Worm (Caenorhabditis elegans): ENCODE results near the gene C27D6.1.

The C27D6.1 gene

DNA sequence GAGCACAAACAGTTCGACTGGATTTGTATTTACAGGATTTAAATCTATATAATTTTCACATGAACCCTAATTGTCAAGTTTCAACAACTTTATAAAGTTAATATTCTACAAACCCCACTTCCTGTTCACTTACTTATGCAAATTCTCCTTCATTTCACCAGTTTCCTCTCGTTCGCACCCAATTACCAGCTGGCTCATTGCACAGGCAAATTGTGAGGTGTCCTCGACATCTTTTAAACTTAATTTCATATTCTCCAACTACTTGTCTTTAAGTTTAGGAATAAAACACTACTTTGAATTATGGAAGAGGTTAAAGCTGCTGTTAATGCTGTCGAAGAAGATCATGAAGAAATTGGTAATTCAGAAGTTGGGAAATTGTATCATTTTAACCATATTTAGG, at the start of gene C27D6.1:
TSS of gene C27D6.1 (plus strand) at position 301 of the 400 bp plus-strand sequence.
- TF ChIP-seq ref-1 (GFP tag; conservative IDR thresholded peaks at IDR 0.05) = no peak
- no peak for TF ChIP-seq med-1 (GFP tag; optimal IDR thresholded peaks at IDR 0.05; ENCODE audit: insufficient read depth)
- TF ChIP-seq flt-1 (GFP tag; IDR thresholded peaks at IDR 0.05) = no peak
- TF ChIP-seq cog-1 (tag; optimal IDR thresholded peaks at IDR 0.05) = no peak
- no peak for TF ChIP-seq ztf-29 (GFP tag; IDR thresholded peaks at IDR 0.05)
- no peak for TF ChIP-seq klf-2 (GFP tag; conservative IDR thresholded peaks at IDR 0.05)
- TF ChIP-seq T22C8.4 (GFP tag; IDR thresholded peaks at IDR 0.05) = no peak
- no peak for TF ChIP-seq ztf-23 (GFP tag; IDR thresholded peaks at IDR 0.05)

DNA sequence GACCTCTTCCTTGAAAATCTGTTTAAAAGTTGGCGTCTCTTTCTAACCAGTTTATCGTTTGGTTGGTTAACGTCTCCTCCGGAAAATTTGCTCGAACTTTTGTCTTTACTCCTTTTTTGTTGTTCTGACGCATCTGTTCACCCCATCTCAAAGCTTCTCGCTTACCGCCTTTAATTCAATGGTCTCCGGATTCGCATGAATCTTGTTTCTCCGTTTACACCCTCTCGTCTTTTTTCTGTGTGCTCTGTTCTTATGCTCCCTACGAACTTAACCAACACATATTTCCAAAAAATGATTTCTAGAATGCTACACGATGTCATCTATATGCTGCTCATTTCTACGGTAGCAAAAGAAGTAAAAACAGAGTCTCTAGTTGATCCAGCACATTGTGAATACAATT, 42.5 kb upstream of the C27D6.1 start, which contains the start of gene lgc-56:
TSS of gene lgc-56 (plus strand) at position 301 of the 400 bp plus-strand sequence.
- no peak for TF ChIP-seq flt-1 (GFP tag; IDR thresholded peaks at IDR 0.05)
- TF ChIP-seq med-1 (GFP tag; optimal IDR thresholded peaks at IDR 0.05; ENCODE audit: insufficient read depth) = no peak
- TF ChIP-seq ref-1 (GFP tag; conservative IDR thresholded peaks at IDR 0.05) = no peak
- no peak for TF ChIP-seq cog-1 (tag; optimal IDR thresholded peaks at IDR 0.05)
- TF ChIP-seq T22C8.4 (GFP tag; IDR thresholded peaks at IDR 0.05) = no peak
- no peak for TF ChIP-seq ztf-29 (GFP tag; IDR thresholded peaks at IDR 0.05)
- TF ChIP-seq tab-1 (GFP tag; IDR thresholded peaks at IDR 0.05) = no peak
- TF ChIP-seq klf-2 (GFP tag; conservative IDR thresholded peaks at IDR 0.05) = no peak

DNA sequence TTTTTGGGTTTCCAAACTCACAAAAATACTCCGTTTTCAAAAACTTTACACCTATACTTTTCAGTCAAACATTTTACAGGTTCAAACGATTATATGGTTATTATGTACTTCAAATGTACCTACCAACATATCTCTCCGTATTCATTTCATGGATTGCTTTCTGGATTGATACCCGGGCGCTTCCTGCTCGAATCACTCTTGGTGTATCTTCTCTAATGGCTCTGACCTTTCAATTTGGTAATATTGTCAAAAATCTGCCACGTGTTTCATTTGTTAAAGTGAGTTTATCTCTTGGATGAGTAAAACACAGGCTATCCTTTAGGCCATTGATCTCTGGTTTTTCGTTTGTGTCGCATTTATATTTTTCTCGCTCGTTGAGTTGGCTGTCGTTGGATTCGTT, 40.8 kb upstream of the C27D6.1 start:
- TF ChIP-seq ztf-23 (GFP tag; IDR thresholded peaks at IDR 0.05) = no peak
- TF ChIP-seq ref-1 (GFP tag; conservative IDR thresholded peaks at IDR 0.05) = no peak
- no peak for TF ChIP-seq ztf-29 (GFP tag; IDR thresholded peaks at IDR 0.05)
- TF ChIP-seq tab-1 (GFP tag; IDR thresholded peaks at IDR 0.05) = no peak
- no peak for TF ChIP-seq med-1 (GFP tag; optimal IDR thresholded peaks at IDR 0.05; ENCODE audit: insufficient read depth)
- no peak for TF ChIP-seq flt-1 (GFP tag; IDR thresholded peaks at IDR 0.05)
- TF ChIP-seq T22C8.4 (GFP tag; IDR thresholded peaks at IDR 0.05) = no peak
- TF ChIP-seq cog-1 (tag; optimal IDR thresholded peaks at IDR 0.05) = no peak
- TF ChIP-seq klf-2 (GFP tag; conservative IDR thresholded peaks at IDR 0.05) = no peak

DNA sequence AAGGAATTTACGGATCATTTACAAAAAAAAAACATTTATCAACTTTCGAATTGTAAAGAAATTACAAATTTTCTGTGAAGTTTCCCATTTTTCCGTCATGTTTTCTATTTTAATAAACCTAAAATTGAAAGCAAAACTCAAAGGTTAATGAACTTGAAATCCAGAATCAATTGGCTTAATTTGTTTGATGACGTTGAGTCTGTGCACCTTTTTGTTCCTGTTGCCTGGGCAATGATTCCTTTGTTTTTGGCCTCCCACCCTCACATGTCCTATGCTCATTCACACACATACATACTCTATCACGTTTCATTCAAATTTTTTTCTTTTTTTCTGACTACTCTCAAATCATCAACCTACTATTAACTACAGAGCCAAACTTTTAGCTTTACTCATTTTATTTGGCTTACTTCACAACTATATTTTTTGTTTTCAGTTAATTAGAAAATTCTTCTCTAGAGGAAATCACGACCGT, 36.2 kb upstream of the C27D6.1 start, which contains the start of gene F58A6.2:
TSS of gene F58A6.2 (plus strand) at position 422 of the 472 bp plus-strand sequence.
- TF ChIP-seq med-1 (GFP tag; optimal IDR thresholded peaks at IDR 0.05; ENCODE audit: insufficient read depth) = no peak
- TF ChIP-seq cog-1 (tag; optimal IDR thresholded peaks at IDR 0.05) = no peak
- no peak for TF ChIP-seq tab-1 (GFP tag; IDR thresholded peaks at IDR 0.05)
- TF ChIP-seq ztf-23 (GFP tag; IDR thresholded peaks at IDR 0.05) = no peak
- TF ChIP-seq flt-1 (GFP tag; IDR thresholded peaks at IDR 0.05) = no peak
- TF ChIP-seq T22C8.4 (GFP tag; IDR thresholded peaks at IDR 0.05) = no peak

DNA sequence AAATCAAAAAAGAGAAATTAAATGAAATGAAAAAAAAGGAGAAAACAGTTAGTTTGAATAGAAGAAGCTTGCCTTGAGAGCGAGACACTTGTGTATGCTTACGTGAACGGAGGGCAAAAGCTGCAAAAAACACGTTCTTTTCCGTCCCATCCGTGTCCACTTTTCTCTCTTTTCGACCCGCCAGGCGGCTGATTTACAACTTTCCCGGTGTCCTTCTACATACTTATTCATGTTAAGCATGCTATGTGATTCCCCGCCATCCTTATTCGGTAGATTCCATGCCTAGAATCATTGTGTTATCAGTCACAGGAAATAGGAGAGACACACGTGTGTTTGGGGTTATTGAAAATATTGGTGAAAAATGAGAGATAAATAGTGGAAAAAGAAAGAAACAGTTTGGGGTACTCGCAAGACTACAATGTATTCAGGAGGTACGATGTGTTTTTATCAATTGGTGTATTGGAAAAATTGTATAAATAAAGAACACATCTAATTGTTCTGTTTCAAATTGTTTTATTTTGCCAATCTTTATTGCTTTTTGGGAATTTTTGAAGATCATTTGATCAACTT, 30.5 kb upstream of the C27D6.1 start, which contains the start of gene nas-29:
TSS of gene nas-29 (minus strand) at position 92 of the 570 bp plus-strand sequence.
- TF ChIP-seq med-1 (GFP tag; optimal IDR thresholded peaks at IDR 0.05; ENCODE audit: insufficient read depth) (no peak), klf-2 (GFP tag; conservative IDR thresholded peaks at IDR 0.05) (no peak), flt-1 (GFP tag; IDR thresholded peaks at IDR 0.05) (no peak), ztf-29 (GFP tag; IDR thresholded peaks at IDR 0.05) (no peak), T22C8.4 (GFP tag; IDR thresholded peaks at IDR 0.05) (no peak), ref-1 (GFP tag; conservative IDR thresholded peaks at IDR 0.05) (no peak), ztf-23 (GFP tag; IDR thresholded peaks at IDR 0.05) (no peak), cog-1 (tag; optimal IDR thresholded peaks at IDR 0.05) (no peak), tab-1 (GFP tag; IDR thresholded peaks at IDR 0.05) (no peak)

DNA sequence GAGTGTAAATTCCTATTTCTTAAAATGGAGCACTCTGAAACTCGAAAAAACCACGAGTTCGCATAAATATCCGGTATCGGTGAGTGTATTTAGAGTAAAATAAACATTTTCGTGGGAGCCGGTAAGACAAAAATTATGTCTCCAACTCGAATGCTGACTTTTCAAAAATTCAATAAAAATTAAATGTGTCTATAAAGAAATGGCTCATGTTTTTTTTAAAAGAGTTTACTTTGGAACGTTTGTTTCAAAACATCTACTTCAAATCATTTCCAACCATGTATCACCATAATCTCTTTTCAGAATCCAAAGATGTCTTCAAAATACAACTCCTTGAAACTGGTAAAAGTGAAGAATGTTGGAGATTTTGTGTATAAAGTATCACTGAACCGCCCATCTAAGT, 29.9 kb upstream of the C27D6.1 start, which contains the start of gene F58A6.1:
TSS of gene F58A6.1 (plus strand) at position 301 of the 400 bp plus-strand sequence.
- TF ChIP-seq ztf-29 (GFP tag; IDR thresholded peaks at IDR 0.05) = no peak
- TF ChIP-seq ref-1 (GFP tag; conservative IDR thresholded peaks at IDR 0.05) = no peak
- no peak for TF ChIP-seq ztf-23 (GFP tag; IDR thresholded peaks at IDR 0.05)
- no peak for TF ChIP-seq klf-2 (GFP tag; conservative IDR thresholded peaks at IDR 0.05)
- no peak for TF ChIP-seq med-1 (GFP tag; optimal IDR thresholded peaks at IDR 0.05; ENCODE audit: insufficient read depth)
- TF ChIP-seq cog-1 (tag; optimal IDR thresholded peaks at IDR 0.05) = no peak
- TF ChIP-seq flt-1 (GFP tag; IDR thresholded peaks at IDR 0.05) = no peak
- TF ChIP-seq tab-1 (GFP tag; IDR thresholded peaks at IDR 0.05) = no peak
- TF ChIP-seq T22C8.4 (GFP tag; IDR thresholded peaks at IDR 0.05) = no peak

DNA sequence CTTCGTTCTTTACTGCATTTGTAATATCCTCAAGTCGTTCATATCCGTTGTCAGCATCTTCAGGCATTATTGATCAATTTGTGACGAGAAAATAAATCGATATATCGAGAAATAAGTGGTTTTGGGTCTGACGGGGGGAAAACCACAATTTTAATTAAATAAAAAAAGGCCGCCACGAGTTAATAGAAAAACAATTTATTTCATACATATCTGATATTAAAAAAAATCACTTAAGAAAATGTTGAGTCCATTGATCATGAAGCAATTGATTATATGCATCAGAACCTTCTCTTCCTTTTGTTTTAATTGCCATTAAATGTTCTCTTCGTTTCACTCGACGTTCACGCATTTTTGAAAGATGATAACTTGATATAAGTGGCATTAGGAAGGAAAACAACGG, 24.2 kb upstream of the C27D6.1 start, which contains the start of gene F58A6.5:
TSS of gene F58A6.5 (minus strand) at position 101 of the 400 bp plus-strand sequence.
- TF ChIP-seq cog-1 (tag; optimal IDR thresholded peaks at IDR 0.05) (no peak), flt-1 (GFP tag; IDR thresholded peaks at IDR 0.05) (no peak), ztf-29 (GFP tag; IDR thresholded peaks at IDR 0.05) (no peak), tab-1 (GFP tag; IDR thresholded peaks at IDR 0.05) (no peak), ref-1 (GFP tag; conservative IDR thresholded peaks at IDR 0.05) (no peak)

DNA sequence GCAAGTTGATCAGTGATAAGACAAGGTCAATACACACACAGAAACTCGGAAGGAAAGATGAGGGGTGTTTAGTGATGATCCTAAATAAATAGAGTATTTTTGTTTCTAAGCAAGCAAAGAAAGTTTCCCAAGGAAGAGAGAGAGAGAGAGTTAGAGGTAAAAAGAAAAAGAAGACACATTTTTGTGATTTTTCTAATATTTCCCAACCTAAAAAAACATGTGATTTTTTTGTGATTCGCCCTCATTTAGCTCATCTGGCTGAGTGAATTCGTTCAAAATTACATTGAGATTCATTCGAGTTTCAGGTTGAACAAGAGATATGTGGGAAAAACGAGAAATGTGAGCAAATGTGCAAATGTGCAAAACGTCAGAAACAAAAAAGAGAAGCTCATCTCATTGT, 21.7 kb upstream of the C27D6.1 start, which contains the start of gene srb-16:
TSS of gene srb-16 (minus strand) at position 101 of the 400 bp plus-strand sequence.
- no peak for TF ChIP-seq ztf-29 (GFP tag; IDR thresholded peaks at IDR 0.05)
- no peak for TF ChIP-seq cog-1 (tag; optimal IDR thresholded peaks at IDR 0.05)
- no peak for TF ChIP-seq tab-1 (GFP tag; IDR thresholded peaks at IDR 0.05)
- no peak for TF ChIP-seq klf-2 (GFP tag; conservative IDR thresholded peaks at IDR 0.05)
- no peak for TF ChIP-seq flt-1 (GFP tag; IDR thresholded peaks at IDR 0.05)
- TF ChIP-seq med-1 (GFP tag; optimal IDR thresholded peaks at IDR 0.05; ENCODE audit: insufficient read depth) = no peak
- TF ChIP-seq ztf-23 (GFP tag; IDR thresholded peaks at IDR 0.05) = no peak
- no peak for TF ChIP-seq T22C8.4 (GFP tag; IDR thresholded peaks at IDR 0.05)
- TF ChIP-seq ref-1 (GFP tag; conservative IDR thresholded peaks at IDR 0.05) = no peak

DNA sequence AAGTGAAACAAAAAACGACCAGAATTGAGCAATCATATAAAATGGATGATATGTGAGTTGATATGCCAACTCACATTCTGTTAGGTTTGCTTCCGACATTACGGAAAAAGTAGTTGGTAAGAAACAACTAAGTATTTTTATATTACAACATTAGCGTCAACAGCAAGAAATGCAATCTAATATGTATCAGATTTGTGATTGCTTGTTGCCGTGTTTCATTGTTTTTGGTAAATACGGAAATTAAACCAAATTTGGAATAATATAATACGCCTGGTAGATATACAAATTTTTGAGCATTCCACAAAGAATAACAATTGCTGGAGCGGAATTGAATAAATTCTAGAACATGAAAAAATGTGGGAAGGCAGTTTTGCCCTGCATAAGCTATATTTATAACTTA, 18.0 kb upstream of the C27D6.1 start, which contains the start of gene srb-12:
TSS of gene srb-12 (minus strand) at position 101 of the 400 bp plus-strand sequence.
- no peak for TF ChIP-seq ztf-29 (GFP tag; IDR thresholded peaks at IDR 0.05)
- TF ChIP-seq med-1 (GFP tag; optimal IDR thresholded peaks at IDR 0.05; ENCODE audit: insufficient read depth) = no peak
- TF ChIP-seq T22C8.4 (GFP tag; IDR thresholded peaks at IDR 0.05) = no peak
- TF ChIP-seq ref-1 (GFP tag; conservative IDR thresholded peaks at IDR 0.05) = no peak
